Worm (Caenorhabditis elegans) whole organism, L2 larva: ENCODE results near the gene F35F10.14.

ENCODE experiments used
- ama-1 ChIP-seq: fragments of 150-350 bp; optimal IDR thresholded peaks from 2 replicates; lab custom pipeline; 2018; ENCODE audit warnings: inconsistent platforms
- blmp-1 ChIP-seq: sonication (generic microtip); optimal IDR thresholded peaks from 2 replicates; lab custom pipeline; 2017; ENCODE audit warnings: missing genetic modification characterization, mild to moderate bottlenecking, missing compliant biosample characterization, antibody characterized with exemption, moderate library complexity; ENCODE audit not compliant: insufficient read depth
- egl-27 ChIP-seq: sonication (generic microtip); optimal IDR thresholded peaks from 3 replicates; lab custom pipeline; 2017; ENCODE audit warnings: missing biosample characterization, missing genetic modification reagents, missing genetic modification characterization
- elt-3 ChIP-seq: sonication (generic microtip); optimal IDR thresholded peaks from 2 replicates; lab custom pipeline; 2017; ENCODE audit warnings: missing biosample characterization, missing genetic modification characterization
- lin-39 ChIP-seq: fragments of 150-350 bp; optimal IDR thresholded peaks from 2 replicates; lab custom pipeline; 2014; ENCODE audit warnings: missing biosample characterization, missing genetic modification reagents, missing genetic modification characterization
- nhr-12 ChIP-seq: fragments of 150-350 bp; optimal IDR thresholded peaks from 2 replicates; lab custom pipeline; 2014; ENCODE audit warnings: missing biosample characterization, missing genetic modification characterization
- nhr-77 ChIP-seq: fragments of 150-350 bp; optimal IDR thresholded peaks from 2 replicates; lab custom pipeline; 2014; ENCODE audit warnings: missing biosample characterization, missing genetic modification characterization
- peb-1 ChIP-seq: fragments of 150-350 bp; optimal IDR thresholded peaks from 2 replicates; lab custom pipeline; 2014; ENCODE audit warnings: missing biosample characterization, missing genetic modification characterization
- skn-1 ChIP-seq: sonication (generic microtip); optimal IDR thresholded peaks from 2 replicates; lab custom pipeline; 2017; ENCODE audit warnings: missing biosample characterization, missing genetic modification characterization
- zag-1 ChIP-seq: fragments of 150-350 bp; optimal IDR thresholded peaks from 2 replicates; lab custom pipeline; 2014; ENCODE audit warnings: missing biosample characterization, missing genetic modification characterization

ce11 chrV:3352925-3353324, 33.0 kb upstream of the F35F10.14 start, which contains the start of gene C17B7.12:
- TF ChIP-seq skn-1 (no peak), egl-27 (tag; lab: Kevin White, UChicago) (no peak), zag-1 (tag; lab: Kevin White, UChicago) (no peak), ama-1 (no peak), lin-39 (tag; lab: Kevin White, UChicago) (no peak), nhr-77 (tag; lab: Kevin White, UChicago) (no peak), nhr-12 (tag; lab: Kevin White, UChicago) (no peak), peb-1 (tag; lab: Kevin White, UChicago) (no peak), elt-3 (tag; lab: Kevin White, UChicago) (no peak), blmp-1 (tag; lab: Kevin White, UChicago) (no peak)
